Worm (Caenorhabditis elegans) whole organism, L4/young adult: ENCODE results near the gene Y116A8C.30.

Experiments used
- W03F9.2 ChIP-seq: fragments of 150-350 bp; optimal IDR thresholded peaks from 2 replicates; lab custom pipeline; 2014; ENCODE audit warnings: missing biosample characterization, missing genetic modification characterization
- dao-5 ChIP-seq: sonication (generic microtip); optimal IDR thresholded peaks from 2 replicates; lab custom pipeline; 2016; ENCODE audit warnings: missing genotype, missing genetic modification characterization, moderate library complexity, missing compliant biosample characterization
- him-1 ChIP-seq: sonication (generic microtip); optimal IDR thresholded peaks from 2 replicates; lab custom pipeline; 2016; ENCODE audit warnings: missing genotype, missing genetic modification reagents, missing genetic modification characterization, missing compliant biosample characterization

DNA sequence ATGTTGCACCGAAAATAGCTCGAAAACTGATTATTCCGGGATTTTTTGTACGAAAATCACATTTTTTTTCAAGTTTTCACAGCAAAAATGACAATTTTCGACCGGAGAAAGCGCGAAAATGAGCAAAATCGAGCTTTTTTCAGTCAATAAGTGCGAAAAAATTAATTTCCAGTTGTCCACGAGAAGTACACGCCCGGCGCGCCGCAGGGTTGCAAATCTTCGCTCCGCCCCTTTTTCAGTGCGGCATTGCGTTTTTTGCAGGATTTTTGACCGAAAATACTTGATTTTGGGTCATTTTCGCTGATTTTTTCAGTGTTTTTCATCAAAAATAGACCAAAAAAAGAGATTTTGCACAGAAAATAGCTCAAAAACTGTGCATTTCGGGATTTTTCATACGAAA is 19.2 kb downstream of the Y116A8C.30 start:
- TF ChIP-seq W03F9.2 (tag; lab: Kevin White, UChicago) (no peak), dao-5 (tag; lab: Kevin White, UChicago) (no peak), him-1 (tag; lab: Kevin White, UChicago) (no peak)
